Fruit fly (Drosophila melanogaster): ENCODE data around the gene Sugb.

Sugb gene

dm6 chr3L:11707978-11708632 lies 24.3 kb downstream of the Sugb start, which contains the start of gene CG11658 (continued):
- no peak for TF ChIP-seq pnt (GFP tag; optimal IDR thresholded peaks at IDR 0.05)
- TF ChIP-seq sob (GFP tag; IDR thresholded peaks at IDR 0.05): no peak
- TF ChIP-seq CG18619 (GFP tag; optimal IDR thresholded peaks at IDR 0.05): peak; percentile 11
- peak; percentile 39 for TF ChIP-seq Dek (tag; optimal IDR thresholded peaks at IDR 0.05)
- no peak for TF ChIP-seq CG31224 (GFP tag; IDR thresholded peaks at IDR 0.05)
- TF ChIP-seq Sox100B (GFP tag; optimal IDR thresholded peaks at IDR 0.05): no peak
- no peak for TF ChIP-seq dm (GFP tag; optimal IDR thresholded peaks at IDR 0.05)
- no peak for TF ChIP-seq knrl (GFP tag; IDR thresholded peaks at IDR 0.05; ENCODE audit: partially characterized antibody)
- TF ChIP-seq CG8944 (GFP tag; optimal IDR thresholded peaks at IDR 0.05): no peak
- TF ChIP-seq CG13775 (GFP tag; optimal IDR thresholded peaks at IDR 0.05): no peak
- no peak for TF ChIP-seq phol (tag; optimal IDR thresholded peaks at IDR 0.05)
- no peak for TF ChIP-seq dati (GFP tag; IDR thresholded peaks at IDR 0.05)
- TF ChIP-seq Spps (tag; optimal IDR thresholded peaks at IDR 0.05): no peak
- no peak for TF ChIP-seq dpn (GFP tag; optimal IDR thresholded peaks at IDR 0.05)
- no peak for TF ChIP-seq CG4282 (GFP tag; optimal IDR thresholded peaks at IDR 0.05)
- no peak for TF ChIP-seq row (GFP tag; IDR thresholded peaks at IDR 0.05)
- no peak for TF ChIP-seq Mes4 (GFP tag; optimal IDR thresholded peaks at IDR 0.05)
- no peak for TF ChIP-seq CG16815 (GFP tag; optimal IDR thresholded peaks at IDR 0.05)
- TF ChIP-seq CG13624 (GFP tag; optimal IDR thresholded peaks at IDR 0.05): peak; percentile 74
- TF ChIP-seq Dip2 (GFP tag; IDR thresholded peaks at IDR 0.05): no peak
- TF ChIP-seq nerfin-1 (tag; optimal IDR thresholded peaks at IDR 0.05): no peak
- no peak for TF ChIP-seq al (GFP tag; IDR thresholded peaks at IDR 0.05)
- peak in 1 of 2 experiments; percentile 25 for TF ChIP-seq Hr78 (GFP tag; optimal IDR thresholded peaks at IDR 0.05)
- no peak for TF ChIP-seq Fer3 (tag; optimal IDR thresholded peaks at IDR 0.05)
- no peak for TF ChIP-seq wek (GFP tag; optimal IDR thresholded peaks at IDR 0.05)
- TF ChIP-seq Max (GFP tag; optimal IDR thresholded peaks at IDR 0.05): peak; percentile 26
- no peak for TF ChIP-seq mld (GFP tag; IDR thresholded peaks at IDR 0.05; ENCODE audit: partially characterized antibody)
- TF ChIP-seq Ets65A (GFP tag): no peak
- no peak for TF ChIP-seq GATAe (GFP tag; conservative IDR thresholded peaks at IDR 0.05)
- no peak for TF ChIP-seq CG6683 (GFP tag; optimal IDR thresholded peaks at IDR 0.05)
- no peak for TF ChIP-seq CG4730 (GFP tag; IDR thresholded peaks at IDR 0.05)
- TF ChIP-seq chif (GFP tag; optimal IDR thresholded peaks at IDR 0.05): no peak
- TF ChIP-seq so (GFP tag; IDR thresholded peaks at IDR 0.05): 0 out of 3 replicates have a peak, but pooled peaks have one; percentile 14
- TF ChIP-seq tna (GFP tag; IDR thresholded peaks at IDR 0.05; ENCODE audit: partially characterized antibody): no peak
- TF ChIP-seq CG14014 (GFP tag; IDR thresholded peaks at IDR 0.05): peak; percentile 40; the same call in 1 of the 2 replicates
- peak; percentile 34 for TF ChIP-seq CG30403 (GFP tag; optimal IDR thresholded peaks at IDR 0.05)
- TF ChIP-seq MBD-R2 (GFP tag; IDR thresholded peaks at IDR 0.05): peak; percentile 16; the same call in 1 of the 2 replicates
- TF ChIP-seq CG14441 (GFP tag; IDR thresholded peaks at IDR 0.05): no peak
- TF ChIP-seq ewg (GFP tag; optimal IDR thresholded peaks at IDR 0.05): no peak
- no peak for TF ChIP-seq bigmax (GFP tag; optimal IDR thresholded peaks at IDR 0.05)
- no peak for TF ChIP-seq Mad (GFP tag; optimal IDR thresholded peaks at IDR 0.05)
- peak; percentile 12 for TF ChIP-seq cwo (GFP tag; optimal IDR thresholded peaks at IDR 0.05)
- TF ChIP-seq CG15696 (tag; optimal IDR thresholded peaks at IDR 0.05): no peak
- TF ChIP-seq gfzf (GFP tag; optimal IDR thresholded peaks at IDR 0.05): no peak
- TF ChIP-seq scrt (GFP tag; optimal IDR thresholded peaks at IDR 0.05): no peak
- TF ChIP-seq Doc3 (GFP tag; IDR thresholded peaks at IDR 0.05; ENCODE audit: partially characterized antibody): peak; percentile 46; the same call in 1 of the 3 replicates
- TF ChIP-seq Camta (GFP tag; optimal IDR thresholded peaks at IDR 0.05): no peak
- no peak for TF ChIP-seq ham (GFP tag; IDR thresholded peaks at IDR 0.05)
- TF ChIP-seq CG11456 (GFP tag; IDR thresholded peaks at IDR 0.05): no peak
- no peak for TF ChIP-seq Atf3 (GFP tag; optimal IDR thresholded peaks at IDR 0.05)

Data from whole organism, embryonic.